Worm (Caenorhabditis elegans) whole organism, young adult: Measurements from ENCODE around the gene hip-1.

Experiments
- B0035.1 ChIP-seq: sonication (generic microtip); optimal IDR thresholded peaks from 2 replicates; lab custom pipeline; 2016; ENCODE audit warnings: missing genetic modification characterization, mild to moderate bottlenecking, missing compliant biosample characterization, missing genotype, missing genetic modification reagents
- F37B4.10 ChIP-seq: fragments of 200-800 bp; sonication (Bioruptor generic); IDR thresholded peaks from 2 replicates; pipeline ENCODE4 v1.3.6; 2022; ENCODE audit warnings: missing genetic modification characterization, missing compliant biosample characterization
- F49E8.2 ChIP-seq: sonication (generic microtip); optimal IDR thresholded peaks from 3 replicates; lab custom pipeline; 2017; ENCODE audit warnings: missing genetic modification characterization, mild to moderate bottlenecking, missing compliant biosample characterization, antibody characterized with exemption, moderate library complexity; ENCODE audit not compliant: insufficient read depth
- F52B5.7 ChIP-seq: sonication (generic microtip); optimal IDR thresholded peaks from 2 replicates; lab custom pipeline; 2016; ENCODE audit warnings: mild to moderate bottlenecking, missing genetic modification characterization, missing compliant biosample characterization
- F55B11.4 ChIP-seq: sonication (generic microtip); optimal IDR thresholded peaks from 2 replicates; lab custom pipeline; 2016; ENCODE audit warnings: missing compliant biosample characterization, missing genetic modification characterization, borderline replicate concordance; ENCODE audit not compliant: insufficient read depth
- F57A8.1 ChIP-seq: fragments of 200-800 bp; sonication (Bioruptor generic); optimal IDR thresholded peaks from 2 replicates; lab custom pipeline; 2018; ENCODE audit warnings: mild to moderate bottlenecking, missing genetic modification characterization, moderate library complexity, missing compliant biosample characterization
- F57C9.4 ChIP-seq: sonication (generic microtip); optimal IDR thresholded peaks from 2 replicates; lab custom pipeline; 2017; ENCODE audit warnings: mild to moderate bottlenecking, missing genetic modification characterization, missing compliant biosample characterization
- K12H6.12 ChIP-seq: fragments of 200-800 bp; sonication (Bioruptor generic); optimal IDR thresholded peaks from 2 replicates; lab custom pipeline; 2018; ENCODE audit warnings: mild to moderate bottlenecking, missing genetic modification characterization, missing compliant biosample characterization
- ZK185.1 ChIP-seq: sonication (generic microtip); optimal IDR thresholded peaks from 2 replicates; lab custom pipeline; 2016; ENCODE audit warnings: mild to moderate bottlenecking, missing genetic modification characterization, missing compliant biosample characterization; ENCODE audit not compliant: poor library complexity, severe bottlenecking
- akir-1 ChIP-seq: fragments of 200-800 bp; sonication (Bioruptor generic); optimal IDR thresholded peaks from 2 replicates; lab custom pipeline; 2018; ENCODE audit warnings: mild to moderate bottlenecking, missing genetic modification characterization, moderate library complexity, missing compliant biosample characterization
- attf-5 ChIP-seq: fragments of 200-800 bp; sonication (Bioruptor generic); optimal IDR thresholded peaks from 2 replicates; lab custom pipeline; 2018; ENCODE audit warnings: mild to moderate bottlenecking, missing genetic modification characterization, missing compliant biosample characterization
- attf-6 ChIP-seq: fragments of 200-800 bp; sonication (Bioruptor generic); IDR thresholded peaks from 2 replicates; pipeline ENCODE4 v1.3.6; 2022; ENCODE audit warnings: missing genetic modification reagents, missing genetic modification characterization, missing compliant biosample characterization
- bed-1 ChIP-seq: fragments of 200-800 bp; sonication (Bioruptor generic); IDR thresholded peaks from 2 replicates; pipeline ENCODE4 v1.3.6; 2022; ENCODE audit warnings: missing genetic modification reagents, missing genetic modification characterization, missing compliant biosample characterization
- bed-2 ChIP-seq: fragments of 200-800 bp; sonication (Bioruptor generic); IDR thresholded peaks from 2 replicates; pipeline ENCODE4 v1.3.6; 2022; ENCODE audit warnings: missing genetic modification reagents, missing genetic modification characterization, missing compliant biosample characterization
- chd-7 ChIP-seq: sonication (generic microtip); optimal IDR thresholded peaks from 2 replicates; lab custom pipeline; 2016; ENCODE audit warnings: mild to moderate bottlenecking, missing genetic modification characterization, moderate library complexity, missing compliant biosample characterization
- dox-1 ChIP-seq: fragments of 200-800 bp; sonication (Bioruptor generic); IDR thresholded peaks from 2 replicates; pipeline ENCODE4 v1.3.6; 2022; ENCODE audit warnings: missing genetic modification reagents, missing genetic modification characterization, missing compliant biosample characterization
- efl-1 ChIP-seq: fragments of 150-350 bp; optimal IDR thresholded peaks from 2 replicates; lab custom pipeline; 2014; ENCODE audit warnings: missing biosample characterization, missing genetic modification reagents, missing genetic modification characterization
- egrh-3 ChIP-seq: fragments of 200-800 bp; sonication (Bioruptor generic); IDR thresholded peaks from 2 replicates; pipeline ENCODE4 v1.3.6; 2022; ENCODE audit warnings: missing genetic modification reagents, missing genetic modification characterization, missing compliant biosample characterization
- fkh-3 ChIP-seq: sonication (generic microtip); optimal IDR thresholded peaks from 2 replicates; lab custom pipeline; 2016; ENCODE audit warnings: mild to moderate bottlenecking, missing genetic modification characterization, missing compliant biosample characterization
- hlh-26 ChIP-seq: fragments of 200-800 bp; sonication (Bioruptor generic); conservative IDR thresholded peaks from 2 replicates; pipeline ENCODE4 v1.3.6; 2022; ENCODE audit warnings: missing genetic modification reagents, missing genetic modification characterization, missing compliant biosample characterization
- hmg-20 ChIP-seq: fragments of 200-800 bp; sonication (Bioruptor generic); IDR thresholded peaks from 2 replicates; pipeline ENCODE4 v1.3.6; 2022; ENCODE audit warnings: missing genetic modification reagents, missing genetic modification characterization, missing compliant biosample characterization
- let-526 ChIP-seq: fragments of 200-800 bp; sonication (Bioruptor generic); IDR thresholded peaks from 2 replicates; pipeline ENCODE4 v1.3.6; 2022; ENCODE audit warnings: missing genetic modification reagents, missing genetic modification characterization, missing compliant biosample characterization
- let-607 ChIP-seq, 2 experiments: fragments of 200-800 bp in 1 of 2; sonication (Bioruptor generic) in 1 of 2; sonication (generic microtip) in 1 of 2; optimal IDR thresholded peaks; 2 replicates each; lab custom pipeline; 2016 to 2018; ENCODE audit warnings: mild to moderate bottlenecking in 2 of 2, missing compliant biosample characterization in 2 of 2, missing genetic modification characterization in 2 of 2, moderate library complexity in 2 of 2, missing genotype in 1 of 2
- madf-10 ChIP-seq: sonication (generic microtip); optimal IDR thresholded peaks from 2 replicates; lab custom pipeline; 2016; ENCODE audit warnings: mild to moderate bottlenecking, missing genetic modification characterization, missing compliant biosample characterization
- madf-6 ChIP-seq: fragments of 200-800 bp; sonication (Bioruptor generic); IDR thresholded peaks from 2 replicates; pipeline ENCODE4 v1.3.6; 2022; ENCODE audit warnings: missing genetic modification reagents, missing genetic modification characterization, missing compliant biosample characterization
- madf-8 ChIP-seq: fragments of 200-800 bp; sonication (Bioruptor generic); conservative IDR thresholded peaks from 2 replicates; pipeline ENCODE4 v1.3.6; 2022; ENCODE audit warnings: missing genetic modification reagents, missing genetic modification characterization, missing compliant biosample characterization
- mel-28 ChIP-seq: sonication (generic microtip); optimal IDR thresholded peaks from 2 replicates; lab custom pipeline; 2016; ENCODE audit warnings: borderline replicate concordance, mild to moderate bottlenecking, missing genetic modification characterization, missing compliant biosample characterization
- mxl-1 ChIP-seq: sonication (generic microtip); optimal IDR thresholded peaks from 2 replicates; lab custom pipeline; 2016; ENCODE audit warnings: missing genetic modification characterization, missing compliant biosample characterization
- nhr-120 ChIP-seq: fragments of 200-800 bp; sonication (Bioruptor generic); IDR thresholded peaks from 2 replicates; pipeline ENCODE4 v1.3.6; 2022; ENCODE audit warnings: missing genetic modification characterization, missing compliant biosample characterization
- nhr-27 ChIP-seq: fragments of 200-800 bp; sonication (Bioruptor generic); optimal IDR thresholded peaks from 2 replicates; lab custom pipeline; 2018; ENCODE audit warnings: mild to moderate bottlenecking, missing genetic modification characterization, moderate library complexity, missing compliant biosample characterization
- nhr-90 ChIP-seq: sonication (generic microtip); optimal IDR thresholded peaks from 2 replicates; lab custom pipeline; 2016; ENCODE audit warnings: missing genotype, mild to moderate bottlenecking, missing genetic modification characterization, missing compliant biosample characterization
- pbrm-1 ChIP-seq: fragments of 200-800 bp; sonication (Bioruptor generic); IDR thresholded peaks from 2 replicates; pipeline ENCODE4 v1.3.6; 2022; ENCODE audit warnings: missing genetic modification reagents, missing genetic modification characterization, missing compliant biosample characterization
- pha-4 ChIP-seq: fragments of 150-350 bp; sonication (generic microtip); optimal IDR thresholded peaks from 2 replicates; lab custom pipeline; 2014; ENCODE audit warnings: missing biosample characterization, missing genetic modification reagents, missing genetic modification characterization
- rpc-1 ChIP-seq, 2 experiments: fragments of 150-350 bp in 1 of 2; sonication (generic microtip) in 1 of 2; optimal IDR thresholded peaks; 2 replicates each; lab custom pipeline; 2014 to 2018; ENCODE audit warnings: missing biosample characterization in 1 of 2, missing genetic modification characterization in 1 of 2, missing genetic modification reagents in 1 of 2, missing genotype in 1 of 2
- sdz-38 ChIP-seq: sonication (generic microtip); optimal IDR thresholded peaks from 2 replicates; lab custom pipeline; 2016; ENCODE audit warnings: missing genotype, missing genetic modification characterization, missing compliant biosample characterization
- snpc-3.4 ChIP-seq: sonication (generic microtip); optimal IDR thresholded peaks from 2 replicates; lab custom pipeline; 2017; ENCODE audit warnings: missing genetic modification characterization, mild to moderate bottlenecking, missing compliant biosample characterization, antibody characterized with exemption, moderate library complexity, missing genotype, missing genetic modification reagents
- snpc-4 ChIP-seq, 5 experiments: fragments of 150-350 bp in 1 of 5; sonication (generic microtip) in 4 of 5; optimal IDR thresholded peaks; 2 replicates each; lab custom pipeline; 2014 to 2018; ENCODE audit warnings: missing genetic modification characterization in 5 of 5, missing biosample characterization in 3 of 5, antibody characterized with exemption in 2 of 5, mild to moderate bottlenecking in 2 of 5, missing compliant biosample characterization in 2 of 5, missing genotype in 2 of 5, moderate library complexity in 2 of 5, missing genetic modification reagents in 1 of 5
- somi-1 ChIP-seq: fragments of 200-800 bp; sonication (Bioruptor generic); optimal IDR thresholded peaks from 2 replicates; lab custom pipeline; 2018; ENCODE audit warnings: mild to moderate bottlenecking, missing genetic modification characterization, missing compliant biosample characterization
- zim-3 ChIP-seq: sonication (generic microtip); optimal IDR thresholded peaks from 2 replicates; lab custom pipeline; 2017; ENCODE audit warnings: mild to moderate bottlenecking, missing genetic modification characterization, moderate library complexity, missing compliant biosample characterization
- ztf-6 ChIP-seq: fragments of 200-800 bp; sonication (Bioruptor generic); IDR thresholded peaks from 2 replicates; pipeline ENCODE4 v1.3.6; 2022; ENCODE audit warnings: missing genetic modification reagents, missing genetic modification characterization, missing compliant biosample characterization

Gene hip-1

ce11 chrIII:13669519-13669918 is 47.2 kb upstream of the hip-1 start:
- TF ChIP-seq snpc-3.4 (tag; lab: Kevin White, UChicago) (no peak), hlh-26 (GFP tag; lab: Robert Waterston, UW) (no peak), attf-6 (GFP tag; lab: Robert Waterston, UW) (no peak), sdz-38 (tag; lab: Kevin White, UChicago) (no peak), pbrm-1 (GFP tag; lab: Robert Waterston, UW) (no peak)

ce11 chrIII:13667739-13668138 is 45.4 kb upstream of the hip-1 start, which contains the start of gene flp-15:
Gene flp-15, minus strand, starts transcription at chrIII:13667839.
- TF ChIP-seq nhr-90 (tag; lab: Kevin White, UChicago) (no peak), dox-1 (GFP tag; lab: Robert Waterston, UW) (no peak), efl-1 (GFP tag; lab: Kevin White, UChicago) (no peak), pha-4 (no peak), F57C9.4 (no peak), fkh-3 (tag; lab: Kevin White, UChicago) (no peak), F52B5.7 (no peak), ztf-6 (no peak), madf-8 (GFP tag; lab: Robert Waterston, UW) (no peak), F57A8.1 (GFP tag; lab: Kevin White, UChicago) (no peak), bed-2 (GFP tag; lab: Robert Waterston, UW) (no peak), K12H6.12 (tag; lab: Kevin White, UChicago) (no peak)

- TF ChIP-seq B0035.1 (tag; lab: Kevin White, UChicago) (no peak), dox-1 (GFP tag; lab: Robert Waterston, UW) (no peak), let-526 (GFP tag; lab: Robert Waterston, UW) (no peak), hmg-20 (GFP tag; lab: Robert Waterston, UW) (no peak), nhr-27 (tag; lab: Kevin White, UChicago) (no peak), egrh-3 (GFP tag; lab: Robert Waterston, UW) (no peak), mel-28 (tag; lab: Kevin White, UChicago) (no peak)
These were observed 44.1 kb upstream of the hip-1 start for ce11 chrIII:13666406-13666805.

ce11 chrIII:13660123-13660522 is 37.8 kb upstream of the hip-1 start:
- no peak for TF ChIP-seq nhr-120 (GFP tag; lab: Robert Waterston, UW)
- TF ChIP-seq F37B4.10 (GFP tag; lab: Robert Waterston, UW) = no peak
- no peak for TF ChIP-seq egrh-3 (GFP tag; lab: Robert Waterston, UW)
- no peak for TF ChIP-seq F55B11.4 (tag; lab: Kevin White, UChicago)
- TF ChIP-seq chd-7 = no peak
- TF ChIP-seq F57C9.4 = no peak
- TF ChIP-seq dox-1 (GFP tag; lab: Robert Waterston, UW) = no peak
- TF ChIP-seq madf-10 (tag; lab: Kevin White, UChicago) = no peak

- TF ChIP-seq attf-5 (GFP tag; lab: Kevin White, UChicago) = no peak
- no peak for TF ChIP-seq mxl-1 (tag; lab: Kevin White, UChicago)
- TF ChIP-seq let-526 (GFP tag; lab: Robert Waterston, UW) = no peak
- no peak for TF ChIP-seq F57A8.1 (GFP tag; lab: Kevin White, UChicago)
- TF ChIP-seq F49E8.2 (tag; lab: Kevin White, UChicago) = no peak
- TF ChIP-seq mel-28 (tag; lab: Kevin White, UChicago) = no peak
- TF ChIP-seq ZK185.1 = no peak
- TF ChIP-seq rpc-1 (optimal IDR thresholded peaks at IDR 0.05; lab: Kevin White, UChicago) = no peak
- TF ChIP-seq rpc-1 (tag; optimal IDR thresholded peaks at IDR 0.05; lab: Kevin White, UChicago) = no peak
- TF ChIP-seq let-607 (tag; optimal IDR thresholded peaks at IDR 0.05; lab: Kevin White, UChicago) = no peak
- no peak for TF ChIP-seq somi-1 (GFP tag; lab: Kevin White, UChicago)
- no peak for TF ChIP-seq madf-6 (GFP tag; lab: Robert Waterston, UW)
- TF ChIP-seq akir-1 (GFP tag; lab: Kevin White, UChicago) = no peak
- no peak for TF ChIP-seq K12H6.12 (tag; lab: Kevin White, UChicago)
- no peak for TF ChIP-seq snpc-4 (GFP tag; optimal IDR thresholded peaks at IDR 0.05; lab: Kevin White, UChicago)
- no peak for TF ChIP-seq snpc-4 (tag; optimal IDR thresholded peaks at IDR 0.05; lab: Kevin White, UChicago)
- TF ChIP-seq bed-1 = no peak
- TF ChIP-seq zim-3 = no peak
These were observed 36.7 kb upstream of the hip-1 start for ce11 chrIII:13659028-13659427.
